Fruit fly (Drosophila melanogaster) Kc167 (cell line): ENCODE data around the gene Acp76A.

Experiments used
- h ChIP-seq: fragments of >200 bp; optimal IDR thresholded peaks from 3 replicates; lab custom pipeline; 2018; ENCODE audit warnings: missing external identifiers
- psq ChIP-seq: fragments of >200 bp; optimal IDR thresholded peaks from 2 replicates; lab custom pipeline; 2017; ENCODE audit warnings: missing external identifiers

DNA sequence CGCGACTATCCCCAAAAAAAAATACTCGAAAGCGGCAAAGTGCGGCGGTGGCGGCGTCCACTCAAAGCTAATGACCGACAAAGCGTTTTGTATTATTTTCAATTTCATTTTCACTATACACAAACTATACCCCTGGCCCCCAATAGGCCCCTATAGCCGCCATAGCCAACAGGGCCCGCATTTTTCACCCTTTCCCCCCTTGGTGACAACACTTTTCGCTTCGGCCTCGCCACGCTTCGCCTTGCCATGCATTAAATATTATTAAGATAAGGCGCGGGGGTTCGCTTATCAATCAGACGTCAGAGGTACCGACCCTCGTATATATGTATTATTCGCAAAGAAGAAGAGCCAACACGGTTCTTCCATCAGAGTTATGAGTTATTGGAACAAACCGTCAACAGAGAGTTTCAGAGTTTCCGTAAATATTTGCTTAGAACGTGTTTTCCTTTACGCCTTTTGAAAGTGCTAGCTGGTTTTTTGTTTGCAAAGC is 11.6 kb downstream of the Acp76A start:
- TF ChIP-seq h (lab: Kevin White, UChicago) (no peak), psq (lab: Kevin White, UChicago) (no peak)
